Fruit fly (Drosophila melanogaster) whole organism, embryonic: Measurements from ENCODE around the gene mRpL33.
A peak's percentile ranks its signal among the peaks of the same experiment; 100 is the strongest.

Experiments
- CG10565 ChIP-seq: fragments of 200-800 bp; sonication (Bioruptor generic); optimal IDR thresholded peaks from 3 replicates; lab custom pipeline; 2016; ENCODE audit warnings: missing biosample characterization, mild to moderate bottlenecking, missing genetic modification characterization
- CG12219 ChIP-seq: fragments of 200-800 bp; sonication (Bioruptor generic); optimal IDR thresholded peaks from 3 replicates; lab custom pipeline; 2018; ENCODE audit warnings: missing biosample characterization, mild to moderate bottlenecking, missing genetic modification characterization
- CG13296 ChIP-seq: fragments of 200-800 bp; sonication (Bioruptor generic); optimal IDR thresholded peaks from 3 replicates; lab custom pipeline; 2018; ENCODE audit warnings: missing biosample characterization, mild to moderate bottlenecking, missing genetic modification characterization
- CG13424 ChIP-seq: fragments of 200-800 bp; sonication (Bioruptor generic); optimal IDR thresholded peaks from 2 replicates; lab custom pipeline; 2019; ENCODE audit warnings: missing biosample characterization, mild to moderate bottlenecking, missing genetic modification characterization, moderate library complexity
- CG13624 ChIP-seq: fragments of 200-800 bp; sonication (Bioruptor generic); optimal IDR thresholded peaks from 2 replicates; lab custom pipeline; 2016; ENCODE audit warnings: missing biosample characterization, missing genetic modification characterization
- CG15011 ChIP-seq: fragments of 200-800 bp; sonication (Bioruptor generic); optimal IDR thresholded peaks from 3 replicates; lab custom pipeline; 2018; ENCODE audit warnings: missing biosample characterization, mild to moderate bottlenecking, missing genetic modification characterization
- CG15073 ChIP-seq: fragments of 200-800 bp; sonication (Bioruptor generic); optimal IDR thresholded peaks from 2 replicates; lab custom pipeline; 2016; ENCODE audit warnings: missing biosample characterization, missing genetic modification characterization
- CG17359 ChIP-seq: fragments of 200-800 bp; sonication (Bioruptor generic); optimal IDR thresholded peaks from 3 replicates; lab custom pipeline; 2018; ENCODE audit warnings: missing biosample characterization, mild to moderate bottlenecking, missing genetic modification characterization, moderate library complexity
- CG17361 ChIP-seq: fragments of 200-800 bp; sonication (Bioruptor generic); IDR thresholded peaks from 3 replicates; pipeline ENCODE4 v1.3.6; 2022; ENCODE audit warnings: missing biosample characterization, missing genetic modification characterization
- CG17829 ChIP-seq: fragments of 200-800 bp; optimal IDR thresholded peaks from 2 replicates; lab custom pipeline; 2019; ENCODE audit warnings: missing biosample characterization, mild to moderate bottlenecking, missing genetic modification characterization, moderate library complexity
- CG2202 ChIP-seq: fragments of 200-800 bp; sonication (Bioruptor generic); optimal IDR thresholded peaks from 2 replicates; lab custom pipeline; 2018; ENCODE audit warnings: missing biosample characterization, mild to moderate bottlenecking, missing genetic modification characterization
- CG3163 ChIP-seq: fragments of 200-800 bp; sonication (Bioruptor generic); optimal IDR thresholded peaks from 3 replicates; lab custom pipeline; 2016; ENCODE audit warnings: missing biosample characterization, missing genetic modification characterization
- CG33557 ChIP-seq: fragments of 200-800 bp; sonication (Bioruptor generic); optimal IDR thresholded peaks from 2 replicates; lab custom pipeline; 2019; ENCODE audit warnings: missing biosample characterization, mild to moderate bottlenecking, missing genetic modification characterization, moderate library complexity
- CG4617 ChIP-seq: fragments of 200-800 bp; sonication (Bioruptor generic); optimal IDR thresholded peaks from 3 replicates; lab custom pipeline; 2016; ENCODE audit warnings: missing biosample characterization, missing genetic modification characterization, borderline replicate concordance
- CG6689 ChIP-seq: fragments of 200-800 bp; sonication (Bioruptor generic); IDR thresholded peaks from 2 replicates; pipeline ENCODE4 v1.3.6; 2022; ENCODE audit warnings: missing biosample characterization, missing genetic modification characterization
- CG7839 ChIP-seq: fragments of 200-800 bp; sonication (Bioruptor generic); optimal IDR thresholded peaks from 3 replicates; lab custom pipeline; 2018; ENCODE audit warnings: missing biosample characterization, mild to moderate bottlenecking, missing genetic modification characterization, moderate library complexity
- CG9215 ChIP-seq: fragments of 200-800 bp; sonication (Bioruptor generic); IDR thresholded peaks from 2 replicates; pipeline ENCODE4 v1.3.6; 2022; ENCODE audit warnings: missing biosample characterization, missing genetic modification characterization
- CG9727 ChIP-seq: fragments of 200-800 bp; sonication (Bioruptor generic); optimal IDR thresholded peaks from 3 replicates; lab custom pipeline; 2017; ENCODE audit warnings: missing biosample characterization, mild to moderate bottlenecking, missing genetic modification characterization
- CG9876 ChIP-seq: fragments of 200-800 bp; sonication (Bioruptor generic); optimal IDR thresholded peaks from 2 replicates; lab custom pipeline; 2016; ENCODE audit warnings: missing biosample characterization, missing genetic modification characterization
- Dek ChIP-seq: fragments of 200-800 bp; sonication (Bioruptor generic); optimal IDR thresholded peaks from 3 replicates; lab custom pipeline; 2019; ENCODE audit warnings: missing biosample characterization, mild to moderate bottlenecking, missing genetic modification characterization, moderate library complexity
- Elba2 ChIP-seq: fragments of 200-800 bp; sonication (Bioruptor generic); optimal IDR thresholded peaks from 3 replicates; lab custom pipeline; 2016; ENCODE audit warnings: missing biosample characterization, missing genetic modification characterization
- Fer3 ChIP-seq: fragments of 200-800 bp; sonication (Bioruptor generic); optimal IDR thresholded peaks from 2 replicates; lab custom pipeline; 2018; ENCODE audit warnings: missing biosample characterization, mild to moderate bottlenecking, missing genetic modification characterization, moderate library complexity
- HLH4C ChIP-seq: fragments of 200-800 bp; sonication (Bioruptor generic); IDR thresholded peaks from 3 replicates; pipeline ENCODE4 v1.3.6; 2022; ENCODE audit warnings: missing biosample characterization, missing genetic modification characterization; ENCODE audit not compliant: partially characterized antibody
- Hmr ChIP-seq: fragments of 200-800 bp; sonication (Bioruptor generic); optimal IDR thresholded peaks from 3 replicates; lab custom pipeline; 2017; ENCODE audit warnings: mild to moderate bottlenecking, missing biosample characterization, missing genetic modification reagents, missing genetic modification characterization
- Hr3 ChIP-seq: fragments of 200-800 bp; sonication (Bioruptor generic); optimal IDR thresholded peaks from 3 replicates; lab custom pipeline; 2016; ENCODE audit warnings: missing biosample characterization, missing genetic modification characterization
- Hsf ChIP-seq: fragments of 200-800 bp; sonication (Bioruptor generic); optimal IDR thresholded peaks from 3 replicates; lab custom pipeline; 2016; ENCODE audit warnings: missing biosample characterization, missing genetic modification characterization
- PHDP ChIP-seq: fragments of 200-800 bp; sonication (Bioruptor generic); optimal IDR thresholded peaks from 3 replicates; lab custom pipeline; 2018; ENCODE audit warnings: missing biosample characterization, mild to moderate bottlenecking, missing genetic modification characterization, moderate library complexity
- Poxn ChIP-seq: fragments of 200-800 bp; sonication (Bioruptor generic); IDR thresholded peaks from 2 replicates; pipeline ENCODE4 v1.3.6; 2022; ENCODE audit warnings: missing biosample characterization, missing genetic modification characterization
- Ravus ChIP-seq: fragments of 200-800 bp; sonication (Bioruptor generic); IDR thresholded peaks from 2 replicates; pipeline ENCODE4 v1.3.6; 2022; ENCODE audit warnings: missing biosample characterization, missing genetic modification characterization
- Stat92E ChIP-seq, 3 experiments: fragments of >200 bp in 2 of 3; fragments of 200-800 bp in 1 of 3; sonication (Bioruptor generic) in 1 of 3; optimal IDR thresholded peaks; 2 replicates each; lab custom pipeline; 2017 to 2019; ENCODE audit warnings: missing biosample characterization in 3 of 3, missing genetic modification characterization in 3 of 3, mild to moderate bottlenecking in 1 of 3, moderate library complexity in 1 of 3
- abd-A ChIP-seq: fragments of 200-800 bp; sonication (Bioruptor generic); optimal IDR thresholded peaks from 3 replicates; lab custom pipeline; 2019; ENCODE audit warnings: missing biosample characterization, mild to moderate bottlenecking, missing genetic modification characterization, moderate library complexity
- aop ChIP-seq: fragments of 200-800 bp; sonication (Bioruptor generic); IDR thresholded peaks from 2 replicates; pipeline ENCODE4 v1.3.6; 2022; ENCODE audit warnings: missing biosample characterization, missing genetic modification characterization
- bigmax ChIP-seq: fragments of 200-800 bp; sonication (Bioruptor generic); optimal IDR thresholded peaks from 2 replicates; lab custom pipeline; 2018; ENCODE audit warnings: missing biosample characterization, mild to moderate bottlenecking, missing genetic modification characterization
- crc ChIP-seq: fragments of 200-800 bp; sonication (Bioruptor generic); optimal IDR thresholded peaks from 2 replicates; lab custom pipeline; 2016; ENCODE audit warnings: missing biosample characterization, missing genetic modification characterization
- dmrt11E ChIP-seq: fragments of 200-800 bp; sonication (Bioruptor generic); optimal IDR thresholded peaks from 3 replicates; lab custom pipeline; 2018; ENCODE audit warnings: missing biosample characterization, mild to moderate bottlenecking, missing genetic modification characterization, moderate library complexity
- ewg ChIP-seq: fragments of 200-800 bp; sonication (Bioruptor generic); optimal IDR thresholded peaks from 3 replicates; lab custom pipeline; 2017; ENCODE audit warnings: mild to moderate bottlenecking, missing biosample characterization, missing genetic modification reagents, missing genetic modification characterization
- ftz-f1 ChIP-seq: fragments of 200-800 bp; sonication (Bioruptor generic); optimal IDR thresholded peaks from 2 replicates; lab custom pipeline; 2016; ENCODE audit warnings: missing biosample characterization, missing genetic modification characterization
- gsb-n ChIP-seq: fragments of 200-800 bp; sonication (Bioruptor generic); optimal IDR thresholded peaks from 3 replicates; lab custom pipeline; 2018; ENCODE audit warnings: missing biosample characterization, mild to moderate bottlenecking, missing genetic modification characterization
- gt ChIP-seq: fragments of 200-800 bp; sonication (Bioruptor generic); IDR thresholded peaks from 2 replicates; pipeline ENCODE4 v1.3.6; 2022; ENCODE audit warnings: missing biosample characterization, missing genetic modification characterization
- insv ChIP-seq, 2 experiments: fragments of 200-800 bp; sonication (Bioruptor generic); optimal IDR thresholded peaks; 3 replicates each; lab custom pipeline; 2016 to 2018; ENCODE audit warnings: missing biosample characterization in 2 of 2, missing genetic modification characterization in 2 of 2
- kah ChIP-seq: fragments of 200-800 bp; sonication (Bioruptor generic); optimal IDR thresholded peaks from 2 replicates; lab custom pipeline; 2018; ENCODE audit warnings: missing biosample characterization, mild to moderate bottlenecking, missing genetic modification characterization
- maf-S ChIP-seq: fragments of 200-800 bp; sonication (Bioruptor generic); optimal IDR thresholded peaks from 2 replicates; lab custom pipeline; 2016; ENCODE audit warnings: missing biosample characterization, missing genetic modification characterization
- pb ChIP-seq: fragments of 200-800 bp; sonication (Bioruptor generic); optimal IDR thresholded peaks from 3 replicates; lab custom pipeline; 2016; ENCODE audit warnings: missing biosample characterization, missing genetic modification characterization
- sisA ChIP-seq: fragments of 200-800 bp; sonication (Bioruptor generic); IDR thresholded peaks from 2 replicates; pipeline ENCODE4 v1.3.6; 2022; ENCODE audit warnings: missing biosample characterization, missing genetic modification characterization
- sqz ChIP-seq: fragments of 200-800 bp; sonication (Bioruptor generic); optimal IDR thresholded peaks from 3 replicates; lab custom pipeline; 2018; ENCODE audit warnings: missing biosample characterization, mild to moderate bottlenecking, missing genetic modification characterization
- sug ChIP-seq: fragments of 200-800 bp; optimal IDR thresholded peaks from 2 replicates; lab custom pipeline; 2019; ENCODE audit warnings: missing biosample characterization, mild to moderate bottlenecking, missing genetic modification characterization, moderate library complexity
- tna ChIP-seq: fragments of 200-800 bp; sonication (Bioruptor generic); IDR thresholded peaks from 2 replicates; pipeline ENCODE4 v1.3.6; 2022; ENCODE audit warnings: missing biosample characterization, missing genetic modification characterization; ENCODE audit not compliant: partially characterized antibody
- unpg ChIP-seq: fragments of 200-800 bp; sonication (Bioruptor generic); optimal IDR thresholded peaks from 3 replicates; lab custom pipeline; 2018; ENCODE audit warnings: missing biosample characterization, mild to moderate bottlenecking, missing genetic modification characterization, moderate library complexity
- vnd ChIP-seq: fragments of 200-800 bp; sonication (Bioruptor generic); IDR thresholded peaks from 3 replicates; pipeline ENCODE4 v1.3.6; 2022; ENCODE audit warnings: missing biosample characterization, missing genetic modification characterization; ENCODE audit not compliant: partially characterized antibody
- zfh2 ChIP-seq: fragments of 200-800 bp; sonication (Bioruptor generic); optimal IDR thresholded peaks from 2 replicates; lab custom pipeline; 2016; ENCODE audit warnings: missing biosample characterization, missing genetic modification characterization

Gene mRpL33

DNA sequence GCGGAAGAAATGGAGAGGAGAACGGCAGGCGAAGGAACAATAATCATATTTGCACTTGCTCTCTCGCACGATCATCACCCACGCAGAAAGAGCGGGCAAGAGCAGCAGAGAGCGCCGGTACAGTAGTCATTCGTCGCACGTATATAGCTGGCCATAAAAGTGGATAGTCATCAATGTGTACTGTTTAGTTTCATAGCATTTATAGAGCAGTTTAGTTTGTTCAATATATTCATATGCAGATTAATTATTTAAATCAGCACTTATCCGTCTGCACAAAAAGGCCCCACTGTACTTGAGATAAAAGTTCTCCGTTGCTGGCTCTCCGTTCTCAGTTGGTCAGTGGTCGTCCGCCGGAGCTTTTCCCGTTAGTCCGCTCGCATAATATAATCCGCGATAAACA lies 2.8 kb upstream of the mRpL33 start:
- peak; percentile 98 for TF ChIP-seq CG12219
- TF ChIP-seq CG9215, result peak; percentile 98
- no peak for TF ChIP-seq tna (GFP tag; lab: Robert Waterston, UW)
- peak; percentile 98 for TF ChIP-seq maf-S (GFP tag; lab: Kevin White, UChicago)
- peak; percentile 84 for TF ChIP-seq abd-A
- peak; percentile 99 for TF ChIP-seq Hsf (GFP tag; lab: Kevin White, UChicago)
- peak; percentile 99 for TF ChIP-seq CG13624 (GFP tag; lab: Kevin White, UChicago)
- peak; percentile 16 to 77 for TF ChIP-seq insv (GFP tag; optimal IDR thresholded peaks at IDR 0.05; lab: Kevin White, UChicago)
- peak; percentile 98 for TF ChIP-seq Dek (tag; lab: Kevin White, UChicago)
- peak; percentile 97 for TF ChIP-seq Hr3
- TF ChIP-seq CG15011 (GFP tag; lab: Kevin White, UChicago), result peak; percentile 96
- TF ChIP-seq CG15073 (GFP tag; lab: Kevin White, UChicago), result peak; percentile 88
- TF ChIP-seq CG4617 (GFP tag; lab: Kevin White, UChicago), result peak; percentile 96
- TF ChIP-seq crc (GFP tag; lab: Kevin White, UChicago), result peak; percentile 97
- peak; percentile 99 for TF ChIP-seq Fer3 (tag; lab: Kevin White, UChicago)
- peak; percentile 90 for TF ChIP-seq CG17361 (GFP tag; lab: Robert Waterston, UW)
- peak; percentile 97 for TF ChIP-seq pb (GFP tag; lab: Kevin White, UChicago)
- TF ChIP-seq ewg, result peak; percentile 94
- TF ChIP-seq CG13296 (GFP tag; lab: Kevin White, UChicago), result peak; percentile 99
- peak; percentile 99 for TF ChIP-seq Ravus (GFP tag; lab: Robert Waterston, UW)
- peak; percentile 99 for TF ChIP-seq CG7839 (tag; lab: Kevin White, UChicago)
- peak; percentile 99 for TF ChIP-seq sisA
- TF ChIP-seq bigmax (GFP tag; lab: Kevin White, UChicago), result peak; percentile 70
- TF ChIP-seq Elba2 (GFP tag; lab: Kevin White, UChicago), result peak; percentile 33
- TF ChIP-seq sug (tag; lab: Kevin White, UChicago), result peak; percentile 98
- TF ChIP-seq CG17359 (tag; lab: Kevin White, UChicago), result peak; percentile 98
- no peak for TF ChIP-seq vnd (GFP tag; lab: Robert Waterston, UW)
- peak; percentile 97 for TF ChIP-seq CG9876
- no peak for TF ChIP-seq HLH4C
- TF ChIP-seq ftz-f1 (GFP tag; lab: Kevin White, UChicago), result peak; percentile 87
- TF ChIP-seq CG3163 (GFP tag; lab: Kevin White, UChicago), result peak; percentile 90
- peak; percentile 99 for TF ChIP-seq PHDP (tag; lab: Kevin White, UChicago)
- TF ChIP-seq CG2202, result peak; percentile 75
- TF ChIP-seq aop (GFP tag; lab: Robert Waterston, UW), result peak; percentile 97
- peak; percentile 73 for TF ChIP-seq dmrt11E
- peak; percentile 99 for TF ChIP-seq Hmr (GFP tag; lab: Kevin White, UChicago)
- TF ChIP-seq Stat92E (GFP tag; optimal IDR thresholded peaks at IDR 0.05; lab: Kevin White, UChicago), result no peak
- TF ChIP-seq Poxn (GFP tag; lab: Robert Waterston, UW), result peak; percentile 99
- TF ChIP-seq CG6689 (GFP tag; lab: Robert Waterston, UW), result peak; percentile 98
- peak; percentile 98 for TF ChIP-seq unpg (GFP tag; lab: Kevin White, UChicago)
- peak; percentile 93 for TF ChIP-seq sqz (GFP tag; lab: Kevin White, UChicago)
- TF ChIP-seq gsb-n, result peak; percentile 91
- peak; percentile 69 for TF ChIP-seq CG33557 (GFP tag; lab: Kevin White, UChicago)
- peak; percentile 94 for TF ChIP-seq CG9727 (GFP tag; lab: Kevin White, UChicago)
- TF ChIP-seq gt (GFP tag; lab: Robert Waterston, UW), result peak; percentile 96
- peak; percentile 91 for TF ChIP-seq kah (GFP tag; lab: Kevin White, UChicago)
- TF ChIP-seq CG10565, result peak; percentile 73
- TF ChIP-seq CG17829, result peak; percentile 95
- peak; percentile 99 for TF ChIP-seq CG13424 (tag; lab: Kevin White, UChicago)
- TF ChIP-seq zfh2 (GFP tag; lab: Kevin White, UChicago), result peak; percentile 99
